Worm (Caenorhabditis elegans) whole organism, midembryonic: ENCODE data around the gene B0361.11.

Source experiments
- T22C8.4 ChIP-seq: fragments of 200-800 bp; sonication (Bioruptor generic); IDR thresholded peaks from 2 replicates; pipeline ENCODE4 v1.3.6; 2022; ENCODE audit warnings: missing genetic modification characterization, missing compliant biosample characterization
- cog-1 ChIP-seq: sonication (generic microtip); optimal IDR thresholded peaks from 2 replicates; lab custom pipeline; 2016; ENCODE audit warnings: missing genetic modification characterization, missing compliant biosample characterization
- flt-1 ChIP-seq: fragments of 200-800 bp; sonication (Bioruptor generic); IDR thresholded peaks from 2 replicates; pipeline ENCODE4 v1.3.6; 2022; ENCODE audit warnings: missing genetic modification characterization, missing compliant biosample characterization
- klf-2 ChIP-seq: fragments of 200-800 bp; sonication (Bioruptor generic); conservative IDR thresholded peaks from 2 replicates; pipeline ENCODE4 v1.3.6; 2022; ENCODE audit warnings: missing genetic modification reagents, missing genetic modification characterization, missing compliant biosample characterization
- med-1 ChIP-seq: sonication (generic microtip); optimal IDR thresholded peaks from 2 replicates; lab custom pipeline; 2017; ENCODE audit warnings: missing genetic modification characterization, mild to moderate bottlenecking, missing compliant biosample characterization, antibody characterized with exemption, missing genetic modification reagents; ENCODE audit not compliant: insufficient read depth
- ref-1 ChIP-seq: fragments of 200-800 bp; sonication (Bioruptor generic); conservative IDR thresholded peaks from 2 replicates; pipeline ENCODE4 v1.3.6; 2022; ENCODE audit warnings: missing genetic modification reagents, missing genetic modification characterization, missing compliant biosample characterization
- tab-1 ChIP-seq: fragments of 200-800 bp; sonication (Bioruptor generic); IDR thresholded peaks from 2 replicates; pipeline ENCODE4 v1.3.6; 2022; ENCODE audit warnings: missing genetic modification characterization, missing compliant biosample characterization
- ztf-23 ChIP-seq: fragments of 200-800 bp; sonication (Bioruptor generic); IDR thresholded peaks from 2 replicates; pipeline ENCODE4 v1.3.6; 2022; ENCODE audit warnings: missing genetic modification reagents, missing genetic modification characterization, missing compliant biosample characterization
- ztf-29 ChIP-seq: fragments of 200-800 bp; sonication (Bioruptor generic); IDR thresholded peaks from 2 replicates; pipeline ENCODE4 v1.3.6; 2022; ENCODE audit warnings: missing genetic modification reagents, missing genetic modification characterization, missing compliant biosample characterization

B0361.11 gene

DNA sequence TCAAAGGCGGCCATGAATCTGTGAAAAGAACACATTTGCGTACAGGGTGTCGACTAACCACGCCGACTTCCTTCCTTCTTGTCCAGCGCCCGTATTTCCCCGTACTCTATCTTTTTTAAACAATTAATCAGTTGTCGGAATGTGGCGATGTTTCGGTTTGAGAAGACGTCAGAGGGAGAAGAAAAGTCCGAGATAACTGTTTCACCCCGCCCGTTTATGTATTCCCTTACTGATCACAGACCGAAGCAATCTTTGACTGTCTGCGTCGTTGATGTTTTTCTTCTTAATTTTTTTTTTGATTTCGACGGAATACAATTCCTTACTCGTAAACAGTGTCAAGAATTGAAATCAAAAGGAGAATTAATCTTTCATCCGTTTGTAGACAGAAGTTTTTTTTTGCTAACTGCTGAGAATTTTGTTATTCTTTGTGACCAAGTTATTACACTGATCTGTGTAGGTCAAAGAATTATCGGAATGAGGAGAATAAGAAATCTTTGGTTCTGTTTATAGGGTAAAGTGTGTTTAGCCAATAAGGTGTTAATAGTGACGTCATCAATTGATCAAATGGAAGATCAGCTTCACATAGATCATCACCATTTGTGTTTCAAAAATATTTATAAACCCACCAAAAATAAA is 19.8 kb downstream of the B0361.11 start:
- TF ChIP-seq T22C8.4 (GFP tag; lab: Robert Waterston, UW): no peak
- TF ChIP-seq tab-1 (GFP tag; lab: Robert Waterston, UW): no peak
- no peak for TF ChIP-seq flt-1 (GFP tag; lab: Robert Waterston, UW)
- no peak for TF ChIP-seq klf-2 (GFP tag; lab: Robert Waterston, UW)
- no peak for TF ChIP-seq med-1
- TF ChIP-seq ref-1 (GFP tag; lab: Robert Waterston, UW): no peak
- no peak for TF ChIP-seq ztf-23 (GFP tag; lab: Robert Waterston, UW)
- TF ChIP-seq ztf-29 (GFP tag; lab: Robert Waterston, UW): no peak
- TF ChIP-seq cog-1 (tag; lab: Kevin White, UChicago): no peak

- TF ChIP-seq ztf-29 (GFP tag; lab: Robert Waterston, UW) (no peak), T22C8.4 (GFP tag; lab: Robert Waterston, UW) (no peak), klf-2 (GFP tag; lab: Robert Waterston, UW) (no peak), cog-1 (tag; lab: Kevin White, UChicago) (no peak), tab-1 (GFP tag; lab: Robert Waterston, UW) (no peak), flt-1 (GFP tag; lab: Robert Waterston, UW) (no peak), med-1 (no peak), ref-1 (GFP tag; lab: Robert Waterston, UW) (no peak), ztf-23 (GFP tag; lab: Robert Waterston, UW) (no peak)
Observed at ce11 chrIII:7298045-7298444, 20.6 kb downstream of the B0361.11 start.

- TF ChIP-seq ztf-29 (GFP tag; lab: Robert Waterston, UW): no peak
- TF ChIP-seq klf-2 (GFP tag; lab: Robert Waterston, UW): no peak
- TF ChIP-seq cog-1 (tag; lab: Kevin White, UChicago): no peak
- TF ChIP-seq ztf-23 (GFP tag; lab: Robert Waterston, UW): no peak
- no peak for TF ChIP-seq flt-1 (GFP tag; lab: Robert Waterston, UW)
- no peak for TF ChIP-seq tab-1 (GFP tag; lab: Robert Waterston, UW)
- no peak for TF ChIP-seq T22C8.4 (GFP tag; lab: Robert Waterston, UW)
- no peak for TF ChIP-seq med-1
- TF ChIP-seq ref-1 (GFP tag; lab: Robert Waterston, UW): no peak
Observed at ce11 chrIII:7299466-7299865, 22.1 kb downstream of the B0361.11 start, which contains the start of the genes B0361.14 and B0361.9. TSS of gene B0361.14 (minus strand) at chrIII:7299531. TSS of gene B0361.9 (minus strand) at chrIII:7299631.

DNA sequence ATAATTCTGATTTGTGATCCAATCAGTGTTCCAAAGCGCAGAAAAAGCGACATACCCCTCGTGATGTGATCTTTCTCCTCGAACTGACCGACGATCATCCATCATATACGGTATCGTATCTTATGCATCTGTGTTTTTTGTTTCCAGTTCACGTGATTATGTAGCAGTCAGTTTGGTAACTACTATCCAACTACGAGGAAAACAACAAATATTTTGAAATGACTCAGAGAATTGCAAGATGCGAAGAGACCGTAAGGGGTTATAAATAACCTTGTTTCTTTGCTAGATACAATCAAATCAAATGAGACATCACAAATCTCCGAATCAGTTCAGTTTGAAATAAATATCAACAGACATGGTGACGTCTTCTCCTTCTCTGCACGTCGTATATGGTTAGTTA is 22.8 kb downstream of the B0361.11 start:
- no peak for TF ChIP-seq ztf-23 (GFP tag; lab: Robert Waterston, UW)
- TF ChIP-seq med-1: no peak
- no peak for TF ChIP-seq T22C8.4 (GFP tag; lab: Robert Waterston, UW)
- no peak for TF ChIP-seq cog-1 (tag; lab: Kevin White, UChicago)
- TF ChIP-seq klf-2 (GFP tag; lab: Robert Waterston, UW): no peak
- TF ChIP-seq ref-1 (GFP tag; lab: Robert Waterston, UW): no peak
- TF ChIP-seq flt-1 (GFP tag; lab: Robert Waterston, UW): no peak
- no peak for TF ChIP-seq ztf-29 (GFP tag; lab: Robert Waterston, UW)
- no peak for TF ChIP-seq tab-1 (GFP tag; lab: Robert Waterston, UW)

DNA sequence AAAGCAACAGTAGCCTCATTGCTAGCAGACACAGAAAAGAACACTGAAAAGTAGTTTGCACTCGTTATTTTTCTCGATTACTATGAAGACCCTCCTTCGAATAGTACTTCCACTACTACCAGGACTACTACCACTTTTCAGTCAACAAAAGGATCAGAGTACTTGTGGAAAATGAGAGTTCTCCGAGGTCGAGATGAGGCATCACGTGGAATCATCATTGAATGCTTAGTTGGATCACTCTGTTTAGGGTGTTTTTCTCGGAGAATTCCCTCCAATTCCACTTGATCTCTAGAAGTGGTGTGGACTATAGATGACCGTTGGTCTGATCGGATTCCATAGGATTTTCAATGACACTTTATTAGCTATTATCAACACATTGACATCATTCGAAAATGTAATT is 23.4 kb downstream of the B0361.11 start:
- TF ChIP-seq flt-1 (GFP tag; lab: Robert Waterston, UW) (no peak), cog-1 (tag; lab: Kevin White, UChicago) (no peak), T22C8.4 (GFP tag; lab: Robert Waterston, UW) (no peak), ztf-23 (GFP tag; lab: Robert Waterston, UW) (no peak), tab-1 (GFP tag; lab: Robert Waterston, UW) (no peak), ref-1 (GFP tag; lab: Robert Waterston, UW) (no peak), ztf-29 (GFP tag; lab: Robert Waterston, UW) (no peak)

- TF ChIP-seq cog-1 (tag; lab: Kevin White, UChicago) (no peak), ztf-23 (GFP tag; lab: Robert Waterston, UW) (no peak), tab-1 (GFP tag; lab: Robert Waterston, UW) (no peak), flt-1 (GFP tag; lab: Robert Waterston, UW) (no peak), ztf-29 (GFP tag; lab: Robert Waterston, UW) (no peak), T22C8.4 (GFP tag; lab: Robert Waterston, UW) (no peak), klf-2 (GFP tag; lab: Robert Waterston, UW) (no peak), ref-1 (GFP tag; lab: Robert Waterston, UW) (no peak), med-1 (no peak)
Observed at ce11 chrIII:7301668-7302067, 24.3 kb downstream of the B0361.11 start.

- TF ChIP-seq tab-1 (GFP tag; lab: Robert Waterston, UW) (no peak), ref-1 (GFP tag; lab: Robert Waterston, UW) (no peak), flt-1 (GFP tag; lab: Robert Waterston, UW) (no peak), ztf-23 (GFP tag; lab: Robert Waterston, UW) (no peak), cog-1 (tag; lab: Kevin White, UChicago) (no peak), klf-2 (GFP tag; lab: Robert Waterston, UW) (no peak), ztf-29 (GFP tag; lab: Robert Waterston, UW) (no peak), med-1 (no peak), T22C8.4 (GFP tag; lab: Robert Waterston, UW) (no peak)
Observed at ce11 chrIII:7304961-7305648, 27.7 kb downstream of the B0361.11 start.

DNA sequence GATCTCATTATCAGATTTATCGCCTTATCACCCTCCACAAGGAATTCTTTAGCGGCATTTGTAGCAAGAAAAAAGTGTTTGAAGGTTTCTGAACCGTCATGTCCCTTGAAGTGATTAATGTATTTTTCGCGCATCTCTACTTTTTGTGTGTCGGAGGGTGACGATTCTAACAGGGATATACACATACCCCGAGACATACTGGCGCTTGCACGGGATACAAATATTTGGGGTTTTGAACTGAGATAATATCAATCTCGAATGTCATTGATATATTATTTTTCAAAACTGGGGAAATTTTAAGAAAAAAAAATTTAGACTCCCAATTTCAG is 28.2 kb downstream of the B0361.11 start:
- no peak for TF ChIP-seq ref-1 (GFP tag; lab: Robert Waterston, UW)
- TF ChIP-seq med-1: no peak
- TF ChIP-seq flt-1 (GFP tag; lab: Robert Waterston, UW): no peak
- TF ChIP-seq ztf-29 (GFP tag; lab: Robert Waterston, UW): no peak
- no peak for TF ChIP-seq T22C8.4 (GFP tag; lab: Robert Waterston, UW)
- no peak for TF ChIP-seq ztf-23 (GFP tag; lab: Robert Waterston, UW)
- TF ChIP-seq klf-2 (GFP tag; lab: Robert Waterston, UW): no peak
- no peak for TF ChIP-seq cog-1 (tag; lab: Kevin White, UChicago)
- no peak for TF ChIP-seq tab-1 (GFP tag; lab: Robert Waterston, UW)
